Worm (Caenorhabditis elegans): ENCODE data around the gene H02F09.3.

DNA sequence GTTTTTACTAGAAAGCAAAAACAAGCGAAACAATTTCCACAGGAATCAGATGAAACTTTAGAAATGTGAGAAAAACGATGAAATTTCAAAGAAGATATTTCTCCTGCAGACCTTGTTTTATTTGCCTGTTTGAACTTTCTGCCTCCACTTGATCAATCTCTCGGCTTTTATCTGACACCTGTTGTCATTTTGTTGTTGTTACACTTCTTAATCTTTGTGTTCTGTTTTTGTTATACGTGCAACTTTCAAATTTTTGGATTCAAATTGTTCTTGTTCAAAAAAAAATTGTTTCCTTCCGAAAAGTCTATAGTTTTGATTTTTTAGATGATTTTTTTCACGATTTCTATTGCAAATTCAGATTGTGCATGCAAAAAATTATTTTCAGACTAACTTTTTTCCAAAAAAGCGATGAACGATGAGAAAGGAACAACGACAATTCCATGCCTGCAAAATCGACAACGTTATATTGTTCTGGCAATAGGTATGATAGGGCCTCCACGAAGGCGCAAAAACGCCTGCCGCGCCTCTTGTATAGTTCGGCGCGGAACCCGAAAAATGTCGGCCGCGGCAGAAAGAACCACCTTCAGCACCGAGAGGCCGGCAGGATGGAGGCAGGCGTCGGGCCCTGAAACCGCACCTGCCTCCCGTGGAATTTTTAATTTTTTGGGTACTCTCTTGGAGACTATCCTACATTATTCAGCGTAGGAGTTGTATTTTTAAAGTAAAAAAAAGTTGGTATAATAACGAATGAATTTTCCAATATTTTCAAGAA is 52.4 kb downstream of the H02F09.3 start, which contains the start of gene H11E01.2:
- TF ChIP-seq ztf-4 (tag; optimal IDR thresholded peaks at IDR 0.05) (no peak), skn-1 (tag; optimal IDR thresholded peaks at IDR 0.05) (no peak), nhr-43 (tag; optimal IDR thresholded peaks at IDR 0.05; ENCODE audit: poor library complexity, severe bottlenecking) (peak; percentile 17), aly-2 (tag; optimal IDR thresholded peaks at IDR 0.05) (no peak), zag-1 (tag; optimal IDR thresholded peaks at IDR 0.05) (no peak), nhr-76 (tag; optimal IDR thresholded peaks at IDR 0.05) (no peak), ztf-11 (tag; optimal IDR thresholded peaks at IDR 0.05) (no peak), ama-1 (optimal IDR thresholded peaks at IDR 0.05) (no peak), unc-62 (GFP tag; optimal IDR thresholded peaks at IDR 0.05) (no peak), elt-3 (tag; optimal IDR thresholded peaks at IDR 0.05) (no peak), pha-4 (tag; optimal IDR thresholded peaks at IDR 0.05) (no peak), ZK546.5 (tag; optimal IDR thresholded peaks at IDR 0.05) (no peak), mdl-1 (tag; optimal IDR thresholded peaks at IDR 0.05) (no peak)

Measured in whole organism, L3 larva.